Worm (Caenorhabditis elegans) whole organism, L4 larva: ENCODE results near the gene F32D8.5.

Source experiments
- F37D6.2 ChIP-seq: sonication (generic microtip); optimal IDR thresholded peaks from 2 replicates; lab custom pipeline; 2016; ENCODE audit warnings: mild to moderate bottlenecking, missing genetic modification characterization, missing compliant biosample characterization
- F44E2.7 ChIP-seq: fragments of 200-800 bp; sonication (Bioruptor generic); IDR thresholded peaks from 2 replicates; pipeline ENCODE4 v2.1.2; 2022; ENCODE audit warnings: missing genetic modification characterization, missing compliant biosample characterization
- R02D3.7 ChIP-seq: fragments of 150-350 bp; sonication (generic microtip); optimal IDR thresholded peaks from 3 replicates; lab custom pipeline; 2014; ENCODE audit warnings: missing biosample characterization, missing genetic modification characterization
- Y48G9A.11 ChIP-seq: fragments of 200-800 bp; sonication (Bioruptor generic); IDR thresholded peaks from 2 replicates; pipeline ENCODE4 v1.3.6; 2022; ENCODE audit warnings: missing genetic modification reagents, missing genetic modification characterization, missing compliant biosample characterization
- Y5F2A.4 ChIP-seq: fragments of 200-800 bp; sonication (Bioruptor generic); optimal IDR thresholded peaks from 2 replicates; lab custom pipeline; 2018; ENCODE audit warnings: mild to moderate bottlenecking, missing genetic modification characterization, missing compliant biosample characterization
- aha-1 ChIP-seq: fragments of 150-350 bp; peaks from one replicate; lab custom pipeline; 2014; ENCODE audit warnings: missing biosample characterization, missing genetic modification characterization
- ama-1 ChIP-seq: fragments of 150-350 bp; optimal IDR thresholded peaks from 2 replicates; lab custom pipeline; 2014; ENCODE audit warnings: inconsistent platforms, mixed read lengths
- ceh-28 ChIP-seq: fragments of 150-350 bp; optimal IDR thresholded peaks from 2 replicates; lab custom pipeline; 2014; ENCODE audit warnings: missing biosample characterization, missing genetic modification reagents, missing genetic modification characterization
- ceh-32 ChIP-seq: sonication (generic microtip); optimal IDR thresholded peaks from 2 replicates; lab custom pipeline; 2016; ENCODE audit warnings: mild to moderate bottlenecking, missing genetic modification characterization, missing compliant biosample characterization; ENCODE audit not compliant: poor library complexity
- ceh-44 ChIP-seq: fragments of 200-800 bp; sonication (Bioruptor generic); IDR thresholded peaks from 2 replicates; pipeline ENCODE4 v1.3.6; 2022; ENCODE audit warnings: missing genetic modification reagents, missing genetic modification characterization, missing compliant biosample characterization
- daf-16 ChIP-seq, 3 experiments: sonication (generic microtip); optimal IDR thresholded peaks; 2 replicates each; lab custom pipeline; 2016 to 2017; ENCODE audit warnings: missing genetic modification characterization in 3 of 3, missing genetic modification reagents in 3 of 3, mild to moderate bottlenecking in 2 of 3, missing compliant biosample characterization in 2 of 3, missing biosample characterization in 1 of 3, moderate library complexity in 1 of 3
- dmd-6 ChIP-seq: fragments of 200-800 bp; sonication (Bioruptor generic); IDR thresholded peaks from 2 replicates; pipeline ENCODE4 v1.3.6; 2022; ENCODE audit warnings: missing genetic modification reagents, missing genetic modification characterization, missing compliant biosample characterization
- egl-43 ChIP-seq: fragments of 200-800 bp; sonication (Bioruptor generic); IDR thresholded peaks from 2 replicates; pipeline ENCODE4 v1.3.6; 2022; ENCODE audit warnings: missing genetic modification reagents, missing genetic modification characterization, missing compliant biosample characterization
- gei-8 ChIP-seq: fragments of 200-800 bp; sonication (Bioruptor generic); optimal IDR thresholded peaks from 2 replicates; lab custom pipeline; 2018; ENCODE audit warnings: mild to moderate bottlenecking, missing genetic modification characterization, missing compliant biosample characterization
- hif-1 ChIP-seq, 2 experiments: sonication (generic microtip); optimal IDR thresholded peaks; 2 replicates each; lab custom pipeline; 2016 to 2017; ENCODE audit warnings: missing compliant biosample characterization in 2 of 2, missing genetic modification characterization in 2 of 2, missing genetic modification reagents in 2 of 2, missing genotype in 2 of 2, mild to moderate bottlenecking in 1 of 2
- hlh-11 ChIP-seq: fragments of 200-800 bp; sonication (Bioruptor generic); optimal IDR thresholded peaks from 2 replicates; lab custom pipeline; 2018; ENCODE audit warnings: mild to moderate bottlenecking, missing genetic modification characterization, missing compliant biosample characterization
- hlh-30 ChIP-seq: sonication (generic microtip); optimal IDR thresholded peaks from 2 replicates; lab custom pipeline; 2017; ENCODE audit warnings: antibody characterized with exemption, mild to moderate bottlenecking, missing genetic modification characterization, missing compliant biosample characterization; ENCODE audit not compliant: insufficient read depth
- jun-1 ChIP-seq: fragments of 150-350 bp; optimal IDR thresholded peaks from 2 replicates; lab custom pipeline; 2014; ENCODE audit warnings: missing biosample characterization, missing genetic modification reagents, missing genetic modification characterization
- lim-7 ChIP-seq: fragments of 200-800 bp; sonication (Bioruptor generic); IDR thresholded peaks from 2 replicates; pipeline ENCODE4 v1.3.6; 2022; ENCODE audit warnings: missing genetic modification characterization, missing compliant biosample characterization
- lin-38 ChIP-seq: fragments of 200-800 bp; sonication (Bioruptor generic); IDR thresholded peaks from 2 replicates; pipeline ENCODE4 v1.3.6; 2022; ENCODE audit warnings: missing genetic modification reagents, missing genetic modification characterization, missing compliant biosample characterization
- lsy-2 ChIP-seq, 2 experiments: fragments of 150-350 bp in 1 of 2; sonication (generic microtip) in 1 of 2; optimal IDR thresholded peaks; 2 replicates each; lab custom pipeline; 2014 to 2017; ENCODE audit warnings: missing biosample characterization in 2 of 2, missing genetic modification characterization in 2 of 2
- mdl-1 ChIP-seq, 2 experiments: fragments of 150-350 bp in 1 of 2; sonication (generic microtip) in 1 of 2; optimal IDR thresholded peaks; 2 replicates each; lab custom pipeline; 2014 to 2017; ENCODE audit warnings: missing biosample characterization in 2 of 2, missing genetic modification characterization in 2 of 2
- mep-1 ChIP-seq: fragments of 150-350 bp; sonication (generic microtip); optimal IDR thresholded peaks from 3 replicates; lab custom pipeline; 2014; ENCODE audit warnings: missing biosample characterization, missing genetic modification characterization
- nhr-11 ChIP-seq: fragments of 150-350 bp; optimal IDR thresholded peaks from 2 replicates; lab custom pipeline; 2014; ENCODE audit warnings: missing biosample characterization, missing genetic modification characterization
- nhr-28 ChIP-seq: fragments of 150-350 bp; optimal IDR thresholded peaks from 2 replicates; lab custom pipeline; 2014; ENCODE audit warnings: missing biosample characterization, missing genetic modification characterization
- nhr-48 ChIP-seq: sonication (generic microtip); optimal IDR thresholded peaks from 2 replicates; lab custom pipeline; 2016; ENCODE audit warnings: mild to moderate bottlenecking, missing genetic modification characterization, missing compliant biosample characterization
- nhr-76 ChIP-seq: fragments of 150-350 bp; optimal IDR thresholded peaks from 2 replicates; lab custom pipeline; 2014; ENCODE audit warnings: missing biosample characterization, missing genetic modification characterization
- nhr-77 ChIP-seq: fragments of 150-350 bp; optimal IDR thresholded peaks from 2 replicates; lab custom pipeline; 2014; ENCODE audit warnings: missing biosample characterization, missing genetic modification characterization
- pqm-1 ChIP-seq: sonication (generic microtip); optimal IDR thresholded peaks from 2 replicates; lab custom pipeline; 2017; ENCODE audit warnings: missing biosample characterization, missing genetic modification characterization
- rbr-2 ChIP-seq: sonication (generic microtip); optimal IDR thresholded peaks from 2 replicates; lab custom pipeline; 2016; ENCODE audit warnings: missing genotype, missing genetic modification characterization, missing compliant biosample characterization
- set-16 ChIP-seq: fragments of 200-800 bp; sonication (Bioruptor generic); IDR thresholded peaks from 2 replicates; pipeline ENCODE4 v1.3.6; 2022; ENCODE audit warnings: missing genetic modification reagents, missing genetic modification characterization, missing compliant biosample characterization
- tra-1 ChIP-seq: fragments of 200-800 bp; sonication (Bioruptor generic); IDR thresholded peaks from 2 replicates; pipeline ENCODE4 v1.3.6; 2022; ENCODE audit warnings: missing genetic modification reagents, missing genetic modification characterization, missing compliant biosample characterization
- unc-62 ChIP-seq, 3 experiments: fragments of 150-350 bp in 1 of 3; sonication (generic microtip); optimal IDR thresholded peaks in 2 of 3; peaks in 1 of 3; 1 replicate in 1 of 3; 2 replicates in 2 of 3; lab custom pipeline; 2014 to 2017; ENCODE audit warnings: missing biosample characterization in 3 of 3, missing genetic modification characterization in 3 of 3, missing genetic modification reagents in 3 of 3, missing genotype in 1 of 3
- ztf-11 ChIP-seq: fragments of 150-350 bp; optimal IDR thresholded peaks from 2 replicates; lab custom pipeline; 2014; ENCODE audit warnings: missing biosample characterization, missing genetic modification characterization

The F32D8.5 gene

DNA sequence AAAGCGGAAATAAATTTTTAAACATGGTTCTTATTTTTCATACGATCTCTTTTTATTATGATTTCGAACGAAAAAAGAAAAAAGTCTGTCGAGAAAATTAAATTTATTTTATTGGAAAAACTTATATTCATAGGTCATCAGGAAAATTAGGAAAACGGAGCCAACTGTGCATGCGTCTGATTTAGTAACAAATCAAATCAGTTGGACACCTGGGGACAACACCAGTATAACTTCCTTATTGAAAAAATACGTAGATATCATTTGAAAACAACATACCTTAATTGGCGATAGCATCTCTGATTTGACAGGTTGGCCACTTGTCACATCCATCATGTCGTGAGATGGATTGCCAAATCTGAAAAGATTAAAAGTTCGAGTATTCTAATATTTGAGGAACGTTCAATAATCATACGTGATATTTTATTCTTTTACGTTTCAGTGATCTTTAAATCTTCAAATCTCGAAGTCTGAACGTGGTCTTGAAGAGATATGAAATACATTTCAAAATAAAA is 34.0 kb upstream of the F32D8.5 start:
- no peak for TF ChIP-seq hif-1 (tag; optimal IDR thresholded peaks at IDR 0.05; lab: Kevin White, UChicago)
- no peak for TF ChIP-seq ceh-28 (tag; lab: Kevin White, UChicago)
- TF ChIP-seq unc-62 (GFP tag; optimal IDR thresholded peaks at IDR 0.05 in 1 of 2; lab: Kevin White, UChicago), result peak in 1 of 2 experiments; percentile 98
- TF ChIP-seq unc-62 (tag; optimal IDR thresholded peaks at IDR 0.05; lab: Kevin White, UChicago), result no peak
- no peak for TF ChIP-seq ztf-11 (tag; lab: Kevin White, UChicago)
- TF ChIP-seq jun-1 (tag; lab: Kevin White, UChicago), result no peak
- TF ChIP-seq Y5F2A.4 (GFP tag; lab: Kevin White, UChicago), result no peak

- TF ChIP-seq unc-62 (GFP tag; optimal IDR thresholded peaks at IDR 0.05 in 1 of 2; lab: Kevin White, UChicago), result peak in 1 of 2 experiments; percentile 87
- TF ChIP-seq unc-62 (tag; optimal IDR thresholded peaks at IDR 0.05; lab: Kevin White, UChicago), result no peak
- peak in 1 of 2 experiments; percentile 45 for TF ChIP-seq lsy-2 (tag; optimal IDR thresholded peaks at IDR 0.05; lab: Kevin White, UChicago)
- no peak for TF ChIP-seq ceh-44
- TF ChIP-seq ama-1, result peak; percentile 25
- peak; percentile 75 for TF ChIP-seq hlh-30 (tag; lab: Kevin White, UChicago)
- peak; percentile 59 for TF ChIP-seq nhr-28
- TF ChIP-seq dmd-6 (GFP tag; lab: Robert Waterston, UW), result peak; percentile 20
- peak; percentile 15 for TF ChIP-seq nhr-77 (tag; lab: Kevin White, UChicago)
- peak in 1 of 2 experiments; percentile 24 for TF ChIP-seq mdl-1 (tag; optimal IDR thresholded peaks at IDR 0.05; lab: Kevin White, UChicago)
- peak; percentile 52 for TF ChIP-seq rbr-2 (tag; lab: Kevin White, UChicago)
- TF ChIP-seq Y48G9A.11 (GFP tag; lab: Robert Waterston, UW), result no peak
- peak; percentile 13 for TF ChIP-seq aha-1
- TF ChIP-seq nhr-48 (tag; lab: Kevin White, UChicago), result no peak
- TF ChIP-seq nhr-11 (tag; lab: Kevin White, UChicago), result peak; percentile 15
- no peak for TF ChIP-seq set-16 (GFP tag; lab: Robert Waterston, UW)
- peak; percentile 42 for TF ChIP-seq hlh-11 (tag; lab: Kevin White, UChicago)
- no peak for TF ChIP-seq tra-1
- peak; percentile 47 for TF ChIP-seq mep-1 (tag; lab: Kevin White, UChicago)
- TF ChIP-seq gei-8, result no peak
- TF ChIP-seq Y5F2A.4 (GFP tag; lab: Kevin White, UChicago), result no peak
- TF ChIP-seq hif-1 (tag; optimal IDR thresholded peaks at IDR 0.05; lab: Kevin White, UChicago), result peak in 1 of 2 experiments; percentile 51
- no peak for TF ChIP-seq daf-16 (GFP tag; optimal IDR thresholded peaks at IDR 0.05; lab: Kevin White, UChicago)
- TF ChIP-seq daf-16 (tag; optimal IDR thresholded peaks at IDR 0.05; lab: Kevin White, UChicago), result peak; percentile 24
These were observed 32.9 kb upstream of the F32D8.5 start for ce11 chrV:10861611-10862262.

DNA sequence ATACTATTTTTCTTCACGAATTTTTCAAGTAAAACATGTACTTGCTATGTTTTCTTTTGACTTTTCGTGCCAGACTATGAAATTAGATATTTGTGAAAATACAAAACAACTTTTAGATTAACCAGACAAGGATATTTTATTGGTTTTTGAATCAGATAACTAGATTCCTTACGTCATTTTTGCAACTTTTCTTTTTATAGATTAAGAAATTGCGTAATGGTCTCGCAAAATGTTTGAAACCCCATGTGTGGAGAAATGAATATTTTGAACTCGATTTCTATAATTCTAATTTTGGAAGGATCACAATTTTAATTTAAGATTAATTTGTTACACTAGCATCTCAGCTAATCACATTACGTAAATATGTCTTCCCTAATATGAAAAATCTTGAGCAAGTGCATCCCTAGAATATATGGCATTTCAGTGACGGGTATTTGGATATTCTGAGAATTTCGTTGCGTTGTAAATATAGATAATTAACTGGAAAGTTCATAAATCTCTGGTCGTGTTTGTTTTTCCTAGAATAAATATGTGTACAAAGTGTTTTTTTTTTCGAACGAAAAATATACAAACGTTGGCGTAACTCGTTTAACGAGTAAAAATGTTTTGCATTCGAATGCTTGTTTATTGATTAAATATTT is 32.0 kb upstream of the F32D8.5 start:
- TF ChIP-seq ceh-44 (no peak), F44E2.7 (GFP tag; lab: Robert Waterston, UW) (no peak), R02D3.7 (no peak), nhr-48 (tag; lab: Kevin White, UChicago) (no peak), lin-38 (GFP tag; lab: Robert Waterston, UW) (no peak), gei-8 (no peak), pqm-1 (tag; lab: Kevin White, UChicago) (no peak), F37D6.2 (tag; lab: Kevin White, UChicago) (no peak), nhr-77 (tag; lab: Kevin White, UChicago) (no peak), ceh-32 (tag; lab: Kevin White, UChicago) (no peak), ama-1 (no peak)

DNA sequence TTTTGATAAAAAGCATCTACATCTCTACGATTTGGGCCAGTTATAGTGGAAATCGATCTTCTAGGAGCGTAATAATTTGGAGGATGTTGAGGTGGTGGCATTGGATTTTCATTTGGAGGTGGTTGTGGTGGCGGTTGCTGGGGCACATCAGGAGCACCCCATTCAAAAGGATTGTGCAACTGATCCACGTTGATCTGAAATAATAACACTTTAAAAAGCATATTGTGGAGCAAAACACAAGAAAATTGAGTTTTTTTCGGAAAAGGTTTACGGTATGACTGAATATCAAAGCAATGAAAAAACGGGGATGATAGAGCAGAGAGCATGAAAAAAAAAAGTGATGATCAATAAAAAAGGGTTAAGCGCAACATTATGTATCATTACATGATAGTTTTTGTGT is 29.0 kb upstream of the F32D8.5 start, which contains the start of gene saeg-1:
saeg-1 (minus strand) TSS at position 101 of the 400 bp plus-strand sequence.
- no peak for TF ChIP-seq nhr-76 (tag; lab: Kevin White, UChicago)
- no peak for TF ChIP-seq lim-7 (GFP tag; lab: Robert Waterston, UW)
- no peak for TF ChIP-seq egl-43 (GFP tag; lab: Robert Waterston, UW)
